Fruit fly (Drosophila melanogaster) whole organism, adult: ENCODE data around the gene Pss.

Experiments used
- CG11617 ChIP-seq: fragments of 200-800 bp; sonication (Bioruptor generic); optimal IDR thresholded peaks from 2 replicates; lab custom pipeline; 2017; ENCODE audit warnings: mild to moderate bottlenecking, missing biosample characterization, missing genetic modification reagents, missing genetic modification characterization
- CG12768 ChIP-seq: fragments of 200-800 bp; sonication (Bioruptor generic); optimal IDR thresholded peaks from 2 replicates; lab custom pipeline; 2017; ENCODE audit warnings: missing biosample characterization, missing genetic modification characterization, mild to moderate bottlenecking, moderate library complexity, missing genetic modification reagents
- CG14711 ChIP-seq: fragments of 200-800 bp; sonication (Bioruptor generic); optimal IDR thresholded peaks from 2 replicates; lab custom pipeline; 2018; ENCODE audit warnings: missing biosample characterization, mild to moderate bottlenecking, missing genetic modification characterization, moderate library complexity
- CG1620 ChIP-seq: fragments of 200-800 bp; sonication (Bioruptor generic); optimal IDR thresholded peaks from 2 replicates; lab custom pipeline; 2016; ENCODE audit warnings: missing biosample characterization, missing genetic modification characterization
- CG33017 ChIP-seq: fragments of 200-800 bp; sonication (Bioruptor generic); optimal IDR thresholded peaks from 2 replicates; lab custom pipeline; 2018; ENCODE audit warnings: missing biosample characterization, mild to moderate bottlenecking, missing genetic modification characterization, moderate library complexity
- CG5204 ChIP-seq: fragments of 200-800 bp; sonication (Bioruptor generic); optimal IDR thresholded peaks from 2 replicates; lab custom pipeline; 2016; ENCODE audit warnings: missing biosample characterization, missing genetic modification characterization
- CG7045 ChIP-seq: fragments of 200-800 bp; sonication (Bioruptor generic); optimal IDR thresholded peaks from 2 replicates; lab custom pipeline; 2017; ENCODE audit warnings: missing biosample characterization, mild to moderate bottlenecking, missing genetic modification characterization
- CG7101 ChIP-seq: fragments of 200-800 bp; sonication (Bioruptor generic); optimal IDR thresholded peaks from 2 replicates; lab custom pipeline; 2018; ENCODE audit warnings: missing biosample characterization, mild to moderate bottlenecking, missing genetic modification characterization, moderate library complexity
- Clk ChIP-seq: fragments of 200-800 bp; sonication (Bioruptor generic); optimal IDR thresholded peaks from 2 replicates; lab custom pipeline; 2017; ENCODE audit warnings: missing biosample characterization, missing genetic modification characterization
- Crg-1 ChIP-seq: fragments of 200-800 bp; sonication (Bioruptor generic); optimal IDR thresholded peaks from 2 replicates; lab custom pipeline; 2016; ENCODE audit warnings: missing biosample characterization, missing genetic modification characterization
- Hr96 ChIP-seq: fragments of 200-800 bp; sonication (Bioruptor generic); optimal IDR thresholded peaks from 2 replicates; lab custom pipeline; 2016; ENCODE audit warnings: missing biosample characterization, missing genetic modification characterization
- Mnt ChIP-seq: fragments of 200-800 bp; sonication (Bioruptor generic); optimal IDR thresholded peaks from 2 replicates; lab custom pipeline; 2016; ENCODE audit warnings: missing biosample characterization, mild to moderate bottlenecking, missing genetic modification characterization
- bab1 ChIP-seq: fragments of 200-800 bp; sonication (Bioruptor generic); optimal IDR thresholded peaks from 3 replicates; lab custom pipeline; 2019; ENCODE audit warnings: missing biosample characterization, mild to moderate bottlenecking, missing genetic modification characterization, moderate library complexity
- cic ChIP-seq: fragments of 200-800 bp; sonication (Bioruptor generic); optimal IDR thresholded peaks from 2 replicates; lab custom pipeline; 2017; ENCODE audit warnings: missing biosample characterization, mild to moderate bottlenecking, missing genetic modification characterization, moderate library complexity
- cnc ChIP-seq, 2 experiments: fragments of >200 bp; optimal IDR thresholded peaks; 2 replicates each; lab custom pipeline; 2017
- kay ChIP-seq: fragments of 200-800 bp; sonication (Bioruptor generic); peaks from one replicate; lab custom pipeline; 2016; ENCODE audit warnings: missing biosample characterization, missing genetic modification characterization, borderline replicate concordance
- ovo ChIP-seq: fragments of 200-800 bp; sonication (Bioruptor generic); optimal IDR thresholded peaks from 2 replicates; lab custom pipeline; 2016; ENCODE audit warnings: missing biosample characterization, missing genetic modification characterization
- pad ChIP-seq: fragments of 200-800 bp; sonication (Bioruptor generic); optimal IDR thresholded peaks from 3 replicates; lab custom pipeline; 2017; ENCODE audit warnings: missing biosample characterization, missing genetic modification characterization, mild to moderate bottlenecking, moderate library complexity, missing genetic modification reagents
- tj ChIP-seq: fragments of 200-800 bp; sonication (Bioruptor generic); optimal IDR thresholded peaks from 3 replicates; lab custom pipeline; 2017; ENCODE audit warnings: missing biosample characterization, mild to moderate bottlenecking, missing genetic modification characterization, moderate library complexity
- toe ChIP-seq: fragments of 200-800 bp; sonication (Bioruptor generic); optimal IDR thresholded peaks from 2 replicates; lab custom pipeline; 2016; ENCODE audit warnings: missing biosample characterization, missing genetic modification characterization

Pss gene

DNA sequence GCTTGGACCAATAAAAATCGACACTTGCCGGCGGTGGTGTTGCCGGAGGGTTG, at the start of gene Pss:
Gene Pss (minus strand): TSS at position 32 of the 53 bp plus-strand sequence.
- TF ChIP-seq CG33017 (tag; lab: Kevin White, UChicago), result no peak
- TF ChIP-seq CG11617 (GFP tag; lab: Kevin White, UChicago), result no peak
- no peak for TF ChIP-seq CG14711
- TF ChIP-seq CG7101 (tag; lab: Kevin White, UChicago), result no peak
- no peak for TF ChIP-seq CG7045
- TF ChIP-seq ovo (GFP tag; lab: Kevin White, UChicago), result no peak
- no peak for TF ChIP-seq pad
- no peak for TF ChIP-seq CG12768 (GFP tag; lab: Kevin White, UChicago)
- TF ChIP-seq cic (GFP tag; lab: Kevin White, UChicago), result no peak
- no peak for TF ChIP-seq tj (GFP tag; lab: Kevin White, UChicago)
- no peak for TF ChIP-seq Hr96 (GFP tag; lab: Kevin White, UChicago)
- TF ChIP-seq Mnt (GFP tag; lab: Kevin White, UChicago), result no peak
- no peak for TF ChIP-seq Clk
- TF ChIP-seq toe (GFP tag; lab: Kevin White, UChicago), result no peak
- TF ChIP-seq CG5204 (GFP tag; lab: Kevin White, UChicago), result no peak
- no peak for TF ChIP-seq cnc (optimal IDR thresholded peaks at IDR 0.05; lab: Kevin White, UChicago)
- TF ChIP-seq bab1 (GFP tag; lab: Kevin White, UChicago), result no peak
- no peak for TF ChIP-seq Crg-1 (GFP tag; lab: Kevin White, UChicago)
- TF ChIP-seq kay (GFP tag; lab: Kevin White, UChicago), result no peak
- TF ChIP-seq CG1620 (GFP tag; lab: Kevin White, UChicago), result no peak

dm6 chr3L:20570134-20570533, 44.2 kb upstream of the Pss start:
- TF ChIP-seq CG11617 (GFP tag; lab: Kevin White, UChicago), result no peak
- no peak for TF ChIP-seq Clk
- no peak for TF ChIP-seq CG7045
- TF ChIP-seq CG33017 (tag; lab: Kevin White, UChicago), result no peak
- no peak for TF ChIP-seq tj (GFP tag; lab: Kevin White, UChicago)
- no peak for TF ChIP-seq kay (GFP tag; lab: Kevin White, UChicago)
- no peak for TF ChIP-seq CG14711
- no peak for TF ChIP-seq bab1 (GFP tag; lab: Kevin White, UChicago)
- TF ChIP-seq pad, result no peak
- no peak for TF ChIP-seq CG7101 (tag; lab: Kevin White, UChicago)
- no peak for TF ChIP-seq CG5204 (GFP tag; lab: Kevin White, UChicago)
- TF ChIP-seq cic (GFP tag; lab: Kevin White, UChicago), result no peak
- no peak for TF ChIP-seq Crg-1 (GFP tag; lab: Kevin White, UChicago)
- no peak for TF ChIP-seq toe (GFP tag; lab: Kevin White, UChicago)
- TF ChIP-seq Mnt (GFP tag; lab: Kevin White, UChicago), result no peak
- no peak for TF ChIP-seq CG12768 (GFP tag; lab: Kevin White, UChicago)
- TF ChIP-seq Hr96 (GFP tag; lab: Kevin White, UChicago), result no peak

dm6 chr3L:20565561-20566128, 39.7 kb upstream of the Pss start:
- no peak for TF ChIP-seq Hr96 (GFP tag; lab: Kevin White, UChicago)
- no peak for TF ChIP-seq CG14711
- TF ChIP-seq CG33017 (tag; lab: Kevin White, UChicago), result no peak
- TF ChIP-seq CG12768 (GFP tag; lab: Kevin White, UChicago), result no peak
- TF ChIP-seq CG5204 (GFP tag; lab: Kevin White, UChicago), result no peak
- no peak for TF ChIP-seq Mnt (GFP tag; lab: Kevin White, UChicago)
- TF ChIP-seq toe (GFP tag; lab: Kevin White, UChicago), result no peak
- TF ChIP-seq bab1 (GFP tag; lab: Kevin White, UChicago), result no peak
- TF ChIP-seq CG7101 (tag; lab: Kevin White, UChicago), result no peak
- no peak for TF ChIP-seq ovo (GFP tag; lab: Kevin White, UChicago)
- no peak for TF ChIP-seq kay (GFP tag; lab: Kevin White, UChicago)
- TF ChIP-seq CG7045, result no peak
- TF ChIP-seq pad, result no peak
- no peak for TF ChIP-seq CG1620 (GFP tag; lab: Kevin White, UChicago)
- TF ChIP-seq cnc (optimal IDR thresholded peaks at IDR 0.05; lab: Kevin White, UChicago), result no peak
- TF ChIP-seq CG11617 (GFP tag; lab: Kevin White, UChicago), result no peak
- TF ChIP-seq Crg-1 (GFP tag; lab: Kevin White, UChicago), result no peak

dm6 chr3L:20563767-20564166, 37.8 kb upstream of the Pss start:
- TF ChIP-seq toe (GFP tag; lab: Kevin White, UChicago), result no peak

DNA sequence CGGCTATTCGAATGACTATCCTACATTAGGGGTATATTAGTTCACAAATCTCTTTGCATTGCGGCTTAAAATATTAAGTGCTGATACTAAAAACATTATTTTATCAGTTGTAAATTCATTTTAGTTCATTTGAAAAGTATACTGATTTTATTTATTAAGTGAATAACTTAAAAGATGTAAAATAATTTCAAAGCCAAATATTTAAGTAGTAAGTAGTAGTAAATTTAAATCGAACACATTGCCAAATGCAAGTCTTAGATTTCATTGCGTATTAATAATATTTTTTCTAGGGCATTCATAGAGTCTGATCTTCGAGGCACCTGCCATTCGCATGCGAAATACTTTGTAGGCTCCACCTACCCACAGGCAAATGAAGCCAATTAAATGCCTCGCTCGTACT, 36.7 kb upstream of the Pss start:
- no peak for TF ChIP-seq cnc (optimal IDR thresholded peaks at IDR 0.05; lab: Kevin White, UChicago)
- no peak for TF ChIP-seq CG7045
- TF ChIP-seq Clk, result no peak
- TF ChIP-seq Crg-1 (GFP tag; lab: Kevin White, UChicago), result no peak
- no peak for TF ChIP-seq CG5204 (GFP tag; lab: Kevin White, UChicago)
- TF ChIP-seq CG14711, result no peak

dm6 chr3L:20557065-20557464, 31.1 kb upstream of the Pss start:
- TF ChIP-seq CG14711, result no peak
- no peak for TF ChIP-seq cic (GFP tag; lab: Kevin White, UChicago)
- TF ChIP-seq toe (GFP tag; lab: Kevin White, UChicago), result no peak
- no peak for TF ChIP-seq pad
- no peak for TF ChIP-seq tj (GFP tag; lab: Kevin White, UChicago)
- no peak for TF ChIP-seq CG12768 (GFP tag; lab: Kevin White, UChicago)
- TF ChIP-seq CG11617 (GFP tag; lab: Kevin White, UChicago), result no peak
- no peak for TF ChIP-seq CG7045

DNA sequence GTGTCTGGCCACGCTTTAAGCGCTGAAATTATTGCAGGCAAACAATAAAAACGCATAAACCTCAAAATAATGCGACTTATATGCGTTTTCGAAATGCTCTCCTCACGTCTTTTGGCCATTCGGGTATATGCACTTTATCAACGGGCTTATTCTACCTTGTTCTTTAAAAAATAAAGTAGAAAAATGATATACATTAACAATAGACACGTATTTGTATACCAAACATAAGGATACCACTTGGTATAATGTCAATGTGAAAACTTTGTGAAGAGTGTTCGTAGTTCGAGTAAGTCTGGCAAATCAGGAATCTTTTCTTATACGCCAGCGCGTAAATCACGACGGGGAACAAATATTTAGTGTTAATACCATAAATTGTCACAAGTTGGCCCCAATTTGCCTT, 30.4 kb upstream of the Pss start:
- no peak for TF ChIP-seq CG14711
- no peak for TF ChIP-seq CG7045
- TF ChIP-seq toe (GFP tag; lab: Kevin White, UChicago), result no peak
- TF ChIP-seq CG33017 (tag; lab: Kevin White, UChicago), result no peak
- TF ChIP-seq Clk, result no peak
- TF ChIP-seq CG1620 (GFP tag; lab: Kevin White, UChicago), result no peak
- no peak for TF ChIP-seq Mnt (GFP tag; lab: Kevin White, UChicago)
- no peak for TF ChIP-seq cnc (optimal IDR thresholded peaks at IDR 0.05; lab: Kevin White, UChicago)
- TF ChIP-seq pad, result no peak
- no peak for TF ChIP-seq bab1 (GFP tag; lab: Kevin White, UChicago)
- TF ChIP-seq kay (GFP tag; lab: Kevin White, UChicago), result no peak
- TF ChIP-seq CG12768 (GFP tag; lab: Kevin White, UChicago), result no peak
- TF ChIP-seq Crg-1 (GFP tag; lab: Kevin White, UChicago), result no peak
- TF ChIP-seq Hr96 (GFP tag; lab: Kevin White, UChicago), result no peak
- no peak for TF ChIP-seq tj (GFP tag; lab: Kevin White, UChicago)
- TF ChIP-seq CG5204 (GFP tag; lab: Kevin White, UChicago), result no peak
- TF ChIP-seq cic (GFP tag; lab: Kevin White, UChicago), result no peak
- TF ChIP-seq ovo (GFP tag; lab: Kevin White, UChicago), result no peak
- TF ChIP-seq CG7101 (tag; lab: Kevin White, UChicago), result no peak
- TF ChIP-seq CG11617 (GFP tag; lab: Kevin White, UChicago), result no peak
